Worm (Caenorhabditis elegans) whole organism, mixed stage, embryonic: ENCODE measurements around the gene acr-5.

ENCODE experiments used
- elt-1 ChIP-seq: sonication (generic microtip); optimal IDR thresholded peaks from 2 replicates; lab custom pipeline; 2017; ENCODE audit warnings: missing genetic modification characterization, mild to moderate bottlenecking, missing compliant biosample characterization, antibody characterized with exemption, moderate library complexity, borderline replicate concordance; ENCODE audit not compliant: insufficient read depth
- nhr-76 ChIP-seq: sonication (generic microtip); optimal IDR thresholded peaks from 2 replicates; lab custom pipeline; 2017; ENCODE audit warnings: missing biosample characterization, missing genetic modification characterization
- unc-62 ChIP-seq: fragments of 150-350 bp; optimal IDR thresholded peaks from 2 replicates; lab custom pipeline; 2014; ENCODE audit warnings: missing biosample characterization, missing genetic modification reagents, missing genetic modification characterization
- ztf-11 ChIP-seq: fragments of 150-350 bp; optimal IDR thresholded peaks from 2 replicates; lab custom pipeline; 2014; ENCODE audit warnings: missing biosample characterization, missing genetic modification characterization

- TF ChIP-seq ztf-11 (tag; lab: Kevin White, UChicago) (no peak), unc-62 (no peak), nhr-76 (tag; lab: Kevin White, UChicago) (no peak), elt-1 (no peak)
Observed at ce11 chrIII:6495191-6495723, 19.3 kb downstream of the acr-5 start, which contains the start of gene F23F12.13.
